Worm (Caenorhabditis elegans) whole organism, late embryonic: ENCODE results near the gene semi-1.

Source experiments
- C08G9.2 ChIP-seq: sonication (generic microtip); optimal IDR thresholded peaks from 2 replicates; lab custom pipeline; 2016; ENCODE audit warnings: mild to moderate bottlenecking, missing genetic modification characterization, moderate library complexity, missing compliant biosample characterization
- K02D7.2 ChIP-seq: sonication (generic microtip); optimal IDR thresholded peaks from 2 replicates; lab custom pipeline; 2017; ENCODE audit warnings: mild to moderate bottlenecking, missing genetic modification characterization, missing compliant biosample characterization
- ahr-1 ChIP-seq: sonication (generic microtip); optimal IDR thresholded peaks from 2 replicates; lab custom pipeline; 2016; ENCODE audit warnings: missing genetic modification characterization, missing compliant biosample characterization
- ama-1 ChIP-seq: fragments of 150-350 bp; optimal IDR thresholded peaks from 2 replicates; lab custom pipeline; 2014
- ceh-19 ChIP-seq: fragments of 200-800 bp; sonication (Bioruptor generic); optimal IDR thresholded peaks from 2 replicates; lab custom pipeline; 2018; ENCODE audit warnings: mild to moderate bottlenecking, missing genetic modification characterization, missing compliant biosample characterization
- ceh-22 ChIP-seq: sonication (generic microtip); optimal IDR thresholded peaks from 2 replicates; lab custom pipeline; 2017; ENCODE audit warnings: missing biosample characterization, missing genetic modification characterization
- ceh-24 ChIP-seq: sonication (generic microtip); optimal IDR thresholded peaks from 2 replicates; lab custom pipeline; 2016; ENCODE audit warnings: mild to moderate bottlenecking, missing genetic modification characterization, missing compliant biosample characterization
- ceh-31 ChIP-seq: sonication (generic microtip); optimal IDR thresholded peaks from 2 replicates; lab custom pipeline; 2016; ENCODE audit warnings: missing genetic modification characterization, missing compliant biosample characterization
- ceh-34 ChIP-seq: sonication (generic microtip); optimal IDR thresholded peaks from 2 replicates; lab custom pipeline; 2016; ENCODE audit warnings: mild to moderate bottlenecking, missing genetic modification characterization, missing compliant biosample characterization
- ceh-45 ChIP-seq: fragments of 200-800 bp; sonication (Bioruptor generic); IDR thresholded peaks from 2 replicates; pipeline ENCODE4 v1.3.6; 2022; ENCODE audit warnings: missing genetic modification reagents, missing genetic modification characterization, missing compliant biosample characterization
- ceh-9 ChIP-seq: sonication (generic microtip); optimal IDR thresholded peaks from 2 replicates; lab custom pipeline; 2016; ENCODE audit warnings: mild to moderate bottlenecking, missing genetic modification characterization, inconsistent platforms, missing compliant biosample characterization
- elt-2 ChIP-seq: sonication (generic microtip); optimal IDR thresholded peaks from 2 replicates; lab custom pipeline; 2016; ENCODE audit warnings: missing genetic modification reagents, missing genetic modification characterization, missing compliant biosample characterization
- elt-4 ChIP-seq: sonication (generic microtip); optimal IDR thresholded peaks from 2 replicates; lab custom pipeline; 2016; ENCODE audit warnings: missing genetic modification characterization, missing compliant biosample characterization
- ets-4 ChIP-seq: sonication (generic microtip); optimal IDR thresholded peaks from 2 replicates; lab custom pipeline; 2016; ENCODE audit warnings: missing genetic modification characterization, missing compliant biosample characterization
- eyg-1 ChIP-seq: sonication (generic microtip); optimal IDR thresholded peaks from 2 replicates; lab custom pipeline; 2016; ENCODE audit warnings: missing genotype, missing genetic modification characterization, missing compliant biosample characterization
- fax-1 ChIP-seq: sonication (generic microtip); optimal IDR thresholded peaks from 2 replicates; lab custom pipeline; 2016; ENCODE audit warnings: missing genotype, missing genetic modification characterization, missing compliant biosample characterization
- fkh-10 ChIP-seq: fragments of 150-350 bp; optimal IDR thresholded peaks from 2 replicates; lab custom pipeline; 2014; ENCODE audit warnings: missing biosample characterization, missing genetic modification reagents, missing genetic modification characterization
- fkh-6 ChIP-seq: sonication (generic microtip); optimal IDR thresholded peaks from 2 replicates; lab custom pipeline; 2016; ENCODE audit warnings: missing genetic modification characterization, missing compliant biosample characterization
- hlh-6 ChIP-seq: sonication (generic microtip); optimal IDR thresholded peaks from 2 replicates; lab custom pipeline; 2016; ENCODE audit warnings: missing genotype, missing genetic modification characterization, missing compliant biosample characterization
- lim-6 ChIP-seq: sonication (generic microtip); optimal IDR thresholded peaks from 2 replicates; lab custom pipeline; 2016; ENCODE audit warnings: missing genetic modification characterization, missing compliant biosample characterization
- lin-11 ChIP-seq: fragments of 200-800 bp; sonication (Bioruptor generic); optimal IDR thresholded peaks from 2 replicates; lab custom pipeline; 2018; ENCODE audit warnings: mild to moderate bottlenecking, missing genetic modification characterization, missing compliant biosample characterization
- madf-2 ChIP-seq: sonication (generic microtip); optimal IDR thresholded peaks from 2 replicates; lab custom pipeline; 2017; ENCODE audit warnings: missing genetic modification characterization, missing compliant biosample characterization
- mec-3 ChIP-seq: sonication (generic microtip); optimal IDR thresholded peaks from 2 replicates; lab custom pipeline; 2016; ENCODE audit warnings: borderline replicate concordance, missing genetic modification characterization, missing compliant biosample characterization
- nfya-1 ChIP-seq: sonication (generic microtip); optimal IDR thresholded peaks from 2 replicates; lab custom pipeline; 2017; ENCODE audit warnings: missing genetic modification characterization, mild to moderate bottlenecking, missing compliant biosample characterization, antibody characterized with exemption, moderate library complexity
- nhr-11 ChIP-seq: fragments of 150-350 bp; optimal IDR thresholded peaks from 2 replicates; lab custom pipeline; 2014; ENCODE audit warnings: missing biosample characterization, missing genetic modification characterization
- nhr-232 ChIP-seq: sonication (generic microtip); optimal IDR thresholded peaks from 2 replicates; lab custom pipeline; 2016; ENCODE audit warnings: missing genetic modification characterization, missing compliant biosample characterization
- npax-4 ChIP-seq: sonication (generic microtip); optimal IDR thresholded peaks from 2 replicates; lab custom pipeline; 2016; ENCODE audit warnings: missing genetic modification characterization, missing compliant biosample characterization
- pag-3 ChIP-seq: sonication (generic microtip); optimal IDR thresholded peaks from 2 replicates; lab custom pipeline; 2016; ENCODE audit warnings: missing compliant biosample characterization, missing genetic modification characterization, borderline replicate concordance
- pat-9 ChIP-seq: fragments of 200-800 bp; sonication (Bioruptor generic); optimal IDR thresholded peaks from 2 replicates; lab custom pipeline; 2018; ENCODE audit warnings: mild to moderate bottlenecking, missing genetic modification characterization, moderate library complexity, missing compliant biosample characterization
- pha-2 ChIP-seq: sonication (generic microtip); optimal IDR thresholded peaks from 2 replicates; lab custom pipeline; 2017; ENCODE audit warnings: mild to moderate bottlenecking, missing genetic modification characterization, missing compliant biosample characterization
- pha-4 ChIP-seq: fragments of 150-350 bp; optimal IDR thresholded peaks from 2 replicates; lab custom pipeline; 2018; ENCODE audit warnings: missing biosample characterization, missing genetic modification reagents, missing genetic modification characterization
- ref-2 ChIP-seq: sonication (generic microtip); optimal IDR thresholded peaks from 2 replicates; lab custom pipeline; 2016; ENCODE audit warnings: missing genetic modification characterization, missing compliant biosample characterization
- rnt-1 ChIP-seq: sonication (generic microtip); optimal IDR thresholded peaks from 2 replicates; lab custom pipeline; 2016; ENCODE audit warnings: missing genetic modification characterization, missing compliant biosample characterization
- sdc-2 ChIP-seq: sonication (generic microtip); optimal IDR thresholded peaks from 2 replicates; lab custom pipeline; 2016; ENCODE audit warnings: missing genotype, missing genetic modification characterization, missing compliant biosample characterization
- sox-2 ChIP-seq: fragments of 200-800 bp; sonication (Bioruptor generic); IDR thresholded peaks from 2 replicates; pipeline ENCODE4 v1.3.6; 2022; ENCODE audit warnings: missing genetic modification reagents, missing genetic modification characterization, missing compliant biosample characterization
- tbx-2 ChIP-seq: sonication (generic microtip); optimal IDR thresholded peaks from 2 replicates; lab custom pipeline; 2016; ENCODE audit warnings: missing genetic modification characterization, missing compliant biosample characterization
- tbx-7 ChIP-seq: sonication (generic microtip); optimal IDR thresholded peaks from 2 replicates; lab custom pipeline; 2016; ENCODE audit warnings: missing genotype, missing genetic modification characterization, missing compliant biosample characterization
- unc-3 ChIP-seq, 2 experiments: fragments of 200-800 bp in 1 of 2; sonication (Bioruptor generic) in 1 of 2; sonication (generic microtip) in 1 of 2; conservative IDR thresholded peaks in 1 of 2; optimal IDR thresholded peaks in 1 of 2; 2 replicates each; pipeline versions ENCODE4 v1.3.6 to Lab custom; 2016 to 2022; ENCODE audit warnings: missing compliant biosample characterization in 2 of 2, missing genetic modification characterization in 2 of 2, missing genetic modification reagents in 1 of 2
- unc-42 ChIP-seq: sonication (generic microtip); optimal IDR thresholded peaks from 2 replicates; lab custom pipeline; 2016; ENCODE audit warnings: missing genotype, missing genetic modification characterization, missing compliant biosample characterization
- unc-86 ChIP-seq: sonication (generic microtip); optimal IDR thresholded peaks from 2 replicates; lab custom pipeline; 2016; ENCODE audit warnings: missing genetic modification characterization, missing compliant biosample characterization

The semi-1 gene

DNA sequence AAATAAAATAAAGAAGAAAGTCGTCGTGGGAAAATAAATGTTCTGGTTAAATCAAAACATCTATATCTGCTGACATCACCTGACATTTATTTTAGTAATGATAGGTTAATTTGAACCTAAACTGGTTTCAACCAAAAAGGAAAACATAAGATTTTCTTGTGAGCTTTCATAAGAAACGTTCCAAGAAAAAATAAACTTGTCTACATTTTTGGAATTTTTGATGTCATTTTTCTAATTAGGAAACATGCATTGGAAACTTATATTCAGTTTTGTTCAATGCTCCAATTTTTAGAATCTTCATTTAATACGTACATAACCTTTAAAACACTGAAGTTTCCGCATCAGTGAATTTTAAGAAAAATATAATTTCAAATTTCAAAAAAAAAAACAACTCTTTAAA is 29.3 kb downstream of the semi-1 start:
- TF ChIP-seq unc-86 (tag; lab: Kevin White, UChicago), result no peak
- TF ChIP-seq ceh-22 (tag; lab: Kevin White, UChicago), result no peak
- no peak for TF ChIP-seq fkh-6
- no peak for TF ChIP-seq npax-4 (tag; lab: Kevin White, UChicago)
- TF ChIP-seq lin-11 (tag; lab: Kevin White, UChicago), result no peak
- no peak for TF ChIP-seq hlh-6 (tag; lab: Kevin White, UChicago)
- no peak for TF ChIP-seq pag-3
- TF ChIP-seq lim-6 (tag; lab: Kevin White, UChicago), result no peak
- TF ChIP-seq, all 69 proteins: peak for 0

DNA sequence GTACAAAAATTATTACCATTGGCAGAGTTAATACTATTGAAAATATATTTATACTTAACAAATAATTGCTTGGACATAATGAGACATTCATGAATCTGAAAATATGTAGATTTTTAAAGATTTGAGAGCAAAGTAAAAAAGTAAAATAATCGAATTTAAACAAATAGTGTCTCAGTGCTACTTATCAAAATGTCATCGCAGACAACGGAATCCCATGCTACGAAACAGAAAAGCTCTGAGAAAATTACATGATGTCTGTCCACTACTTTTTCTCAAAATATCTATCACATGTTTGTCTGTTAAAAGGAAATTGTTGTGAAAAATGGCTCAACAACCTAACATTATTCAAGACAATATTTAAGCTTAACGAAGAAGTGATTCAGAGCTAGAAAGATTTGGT is 30.7 kb downstream of the semi-1 start, which contains the start of gene T10G3.4:
TSS of gene T10G3.4 (minus strand) at position 101 of the 400 bp plus-strand sequence.
- TF ChIP-seq ceh-9 (tag; lab: Kevin White, UChicago), result no peak
- no peak for TF ChIP-seq C08G9.2 (tag; lab: Kevin White, UChicago)
- no peak for TF ChIP-seq elt-2
- TF ChIP-seq lin-11 (tag; lab: Kevin White, UChicago), result no peak
- no peak for TF ChIP-seq ceh-45
- TF ChIP-seq sdc-2 (tag; lab: Kevin White, UChicago), result no peak
- TF ChIP-seq elt-4 (tag; lab: Kevin White, UChicago), result no peak
- TF ChIP-seq madf-2 (tag; lab: Kevin White, UChicago), result no peak

DNA sequence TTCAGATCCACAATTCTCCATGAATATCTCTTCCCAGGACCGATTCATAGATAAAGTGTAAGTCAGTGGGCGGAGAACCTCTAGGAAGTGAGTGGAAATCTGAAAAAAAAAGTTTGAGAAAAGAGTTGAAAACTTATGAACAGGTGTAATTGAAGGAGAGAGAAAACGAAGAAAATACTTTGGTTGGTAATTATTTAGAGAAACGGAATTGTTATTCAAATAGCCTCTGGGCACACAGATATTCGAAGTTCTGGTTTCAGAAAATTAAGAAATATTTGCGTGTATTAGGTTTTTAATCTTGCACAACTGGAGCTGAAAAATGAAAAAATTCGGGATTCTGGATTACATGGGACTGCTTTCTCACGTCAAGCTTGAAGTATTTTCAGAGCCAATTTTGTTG is 35.2 kb downstream of the semi-1 start, which contains the start of gene T10G3.2:
TSS of gene T10G3.2 (minus strand) at position 101 of the 400 bp plus-strand sequence.
- no peak for TF ChIP-seq ceh-45
- no peak for TF ChIP-seq pha-2 (tag; lab: Kevin White, UChicago)
- no peak for TF ChIP-seq ceh-24 (tag; lab: Kevin White, UChicago)
- TF ChIP-seq nhr-11 (tag; lab: Kevin White, UChicago), result no peak
- no peak for TF ChIP-seq mec-3 (tag; lab: Kevin White, UChicago)
- no peak for TF ChIP-seq unc-86 (tag; lab: Kevin White, UChicago)
- no peak for TF ChIP-seq ceh-34 (tag; lab: Kevin White, UChicago)
- TF ChIP-seq ama-1 (lab: Kevin White, UChicago), result no peak
- TF ChIP-seq unc-3 (GFP tag; conservative IDR thresholded peaks at IDR 0.05; lab: Robert Waterston, UW), result no peak
- no peak for TF ChIP-seq unc-3 (tag; optimal IDR thresholded peaks at IDR 0.05; lab: Kevin White, UChicago)
- no peak for TF ChIP-seq K02D7.2 (tag; lab: Kevin White, UChicago)
- no peak for TF ChIP-seq sox-2 (GFP tag; lab: Robert Waterston, UW)
- TF ChIP-seq eyg-1 (tag; lab: Kevin White, UChicago), result no peak
- TF ChIP-seq ceh-31 (tag; lab: Kevin White, UChicago), result no peak
- no peak for TF ChIP-seq ceh-19 (GFP tag; lab: Kevin White, UChicago)
- TF ChIP-seq tbx-7, result no peak

DNA sequence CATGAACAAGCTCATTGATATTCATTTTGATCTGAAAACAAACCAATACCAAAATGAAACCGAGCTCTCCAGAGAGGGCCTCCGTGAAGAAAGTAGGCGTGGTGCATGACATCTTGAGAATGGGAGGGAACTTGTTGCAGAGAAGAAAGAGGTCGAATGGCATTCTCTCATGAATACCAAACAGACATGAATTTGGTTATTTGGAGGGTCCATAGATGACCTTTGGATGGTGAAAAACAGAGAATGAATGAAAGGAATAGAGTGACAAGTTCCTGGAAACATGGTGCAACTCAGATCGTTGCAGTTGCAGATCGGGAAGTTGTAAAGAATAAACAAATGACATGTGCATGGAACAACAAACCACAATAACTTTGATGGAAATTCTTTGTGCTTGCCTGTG is 38.7 kb downstream of the semi-1 start, which contains the start of gene T10G3.8:
TSS of gene T10G3.8 (minus strand) at position 101 of the 400 bp plus-strand sequence.
- no peak for TF ChIP-seq ref-2
- no peak for TF ChIP-seq fax-1
- no peak for TF ChIP-seq fkh-10 (GFP tag; lab: Kevin White, UChicago)
- no peak for TF ChIP-seq tbx-2 (tag; lab: Kevin White, UChicago)
- no peak for TF ChIP-seq ahr-1
- TF ChIP-seq pha-4, result no peak
- no peak for TF ChIP-seq rnt-1 (tag; lab: Kevin White, UChicago)
- TF ChIP-seq ets-4 (tag; lab: Kevin White, UChicago), result no peak
- no peak for TF ChIP-seq pat-9 (tag; lab: Kevin White, UChicago)
- no peak for TF ChIP-seq nfya-1
- TF ChIP-seq ceh-22 (tag; lab: Kevin White, UChicago), result no peak
- TF ChIP-seq pha-2 (tag; lab: Kevin White, UChicago), result no peak
- TF ChIP-seq fkh-6, result no peak
- no peak for TF ChIP-seq unc-42 (tag; lab: Kevin White, UChicago)
- TF ChIP-seq K02D7.2 (tag; lab: Kevin White, UChicago), result no peak
- no peak for TF ChIP-seq ceh-45
- TF ChIP-seq nhr-232, result no peak
- TF ChIP-seq ceh-9 (tag; lab: Kevin White, UChicago), result no peak
